Fruit fly (Drosophila melanogaster) whole organism, adult: ENCODE measurements around the gene CG33795.

Experiments
- CG12768 ChIP-seq: fragments of 200-800 bp; sonication (Bioruptor generic); optimal IDR thresholded peaks from 2 replicates; lab custom pipeline; 2017; ENCODE audit warnings: missing biosample characterization, missing genetic modification characterization, mild to moderate bottlenecking, moderate library complexity, missing genetic modification reagents
- CG14711 ChIP-seq: fragments of 200-800 bp; sonication (Bioruptor generic); optimal IDR thresholded peaks from 2 replicates; lab custom pipeline; 2018; ENCODE audit warnings: missing biosample characterization, mild to moderate bottlenecking, missing genetic modification characterization, moderate library complexity
- CG1620 ChIP-seq: fragments of 200-800 bp; sonication (Bioruptor generic); optimal IDR thresholded peaks from 2 replicates; lab custom pipeline; 2016; ENCODE audit warnings: missing biosample characterization, missing genetic modification characterization
- CG7101 ChIP-seq: fragments of 200-800 bp; sonication (Bioruptor generic); optimal IDR thresholded peaks from 2 replicates; lab custom pipeline; 2018; ENCODE audit warnings: missing biosample characterization, mild to moderate bottlenecking, missing genetic modification characterization, moderate library complexity
- Crg-1 ChIP-seq: fragments of 200-800 bp; sonication (Bioruptor generic); optimal IDR thresholded peaks from 2 replicates; lab custom pipeline; 2016; ENCODE audit warnings: missing biosample characterization, missing genetic modification characterization
- Mnt ChIP-seq: fragments of 200-800 bp; sonication (Bioruptor generic); optimal IDR thresholded peaks from 2 replicates; lab custom pipeline; 2016; ENCODE audit warnings: missing biosample characterization, mild to moderate bottlenecking, missing genetic modification characterization
- kay ChIP-seq: fragments of 200-800 bp; sonication (Bioruptor generic); peaks from one replicate; lab custom pipeline; 2016; ENCODE audit warnings: missing biosample characterization, missing genetic modification characterization, borderline replicate concordance
- toe ChIP-seq: fragments of 200-800 bp; sonication (Bioruptor generic); optimal IDR thresholded peaks from 2 replicates; lab custom pipeline; 2016; ENCODE audit warnings: missing biosample characterization, missing genetic modification characterization

dm6 chr3L:16196588-16197183 is 25.5 kb upstream of the CG33795 start:
- no peak for TF ChIP-seq CG1620 (GFP tag; lab: Kevin White, UChicago)
- TF ChIP-seq Mnt: no peak
- no peak for TF ChIP-seq CG14711 (tag; lab: Kevin White, UChicago)
- no peak for TF ChIP-seq kay
- no peak for TF ChIP-seq CG12768 (GFP tag; lab: Kevin White, UChicago)
- no peak for TF ChIP-seq toe (GFP tag; lab: Kevin White, UChicago)
- TF ChIP-seq CG7101: no peak
- TF ChIP-seq Crg-1 (GFP tag; lab: Kevin White, UChicago): no peak
